Fruit fly (Drosophila melanogaster) whole organism, embryonic: ENCODE results near the gene Or82a.

Source experiments
- Atf-2 ChIP-seq: fragments of 200-800 bp; sonication (Bioruptor generic); optimal IDR thresholded peaks from 2 replicates; lab custom pipeline; 2016; ENCODE audit warnings: missing biosample characterization, missing genetic modification characterization
- Bdp1 ChIP-seq: fragments of 200-800 bp; sonication (Bioruptor generic); optimal IDR thresholded peaks from 3 replicates; lab custom pipeline; 2016; ENCODE audit warnings: missing biosample characterization, missing genetic modification characterization
- CG10321 ChIP-seq: fragments of 200-800 bp; sonication (Bioruptor generic); IDR thresholded peaks from 2 replicates; pipeline ENCODE4 v1.3.6; 2022; ENCODE audit warnings: missing biosample characterization, missing genetic modification characterization
- CG10431 ChIP-seq: fragments of 200-800 bp; sonication (Bioruptor generic); optimal IDR thresholded peaks from 3 replicates; lab custom pipeline; 2018; ENCODE audit warnings: missing biosample characterization, mild to moderate bottlenecking, missing genetic modification characterization
- CG10979 ChIP-seq: fragments of 200-800 bp; sonication (Bioruptor generic); optimal IDR thresholded peaks from 2 replicates; lab custom pipeline; 2018; ENCODE audit warnings: missing biosample characterization, mild to moderate bottlenecking, missing genetic modification characterization, moderate library complexity
- CG12071 ChIP-seq: fragments of 200-800 bp; sonication (Bioruptor generic); optimal IDR thresholded peaks from 3 replicates; lab custom pipeline; 2018; ENCODE audit warnings: missing biosample characterization, mild to moderate bottlenecking, missing genetic modification characterization
- CG12155 ChIP-seq: fragments of 200-800 bp; sonication (Bioruptor generic); optimal IDR thresholded peaks from 3 replicates; lab custom pipeline; 2016; ENCODE audit warnings: missing biosample characterization, missing genetic modification characterization
- CG12744 ChIP-seq: fragments of 200-800 bp; sonication (Bioruptor generic); optimal IDR thresholded peaks from 2 replicates; lab custom pipeline; 2016; ENCODE audit warnings: missing biosample characterization, missing genetic modification characterization
- CG15011 ChIP-seq: fragments of 200-800 bp; sonication (Bioruptor generic); optimal IDR thresholded peaks from 3 replicates; lab custom pipeline; 2018; ENCODE audit warnings: missing biosample characterization, mild to moderate bottlenecking, missing genetic modification characterization
- CG15269 ChIP-seq: fragments of 200-800 bp; sonication (Bioruptor generic); optimal IDR thresholded peaks from 2 replicates; lab custom pipeline; 2018; ENCODE audit warnings: missing biosample characterization, mild to moderate bottlenecking, missing genetic modification characterization, moderate library complexity
- CG1647 ChIP-seq: fragments of 200-800 bp; sonication (Bioruptor generic); optimal IDR thresholded peaks from 3 replicates; lab custom pipeline; 2016; ENCODE audit warnings: missing biosample characterization, missing genetic modification characterization
- CG17328 ChIP-seq: fragments of 200-800 bp; sonication (Bioruptor generic); IDR thresholded peaks from 2 replicates; pipeline ENCODE4 v1.3.6; 2022; ENCODE audit warnings: missing biosample characterization, missing genetic modification characterization
- CG17912 ChIP-seq: fragments of 200-800 bp; sonication (Bioruptor generic); optimal IDR thresholded peaks from 2 replicates; lab custom pipeline; 2018; ENCODE audit warnings: missing biosample characterization, mild to moderate bottlenecking, missing genetic modification characterization
- CG30431 ChIP-seq: fragments of 200-800 bp; sonication (Bioruptor generic); optimal IDR thresholded peaks from 2 replicates; lab custom pipeline; 2017; ENCODE audit warnings: missing biosample characterization, missing genetic modification characterization
- CG31441 ChIP-seq: fragments of 200-800 bp; sonication (Bioruptor generic); IDR thresholded peaks from 2 replicates; pipeline ENCODE4 v1.3.6; 2022; ENCODE audit warnings: missing biosample characterization, missing genetic modification characterization
- CG34376 ChIP-seq: fragments of 200-800 bp; sonication (Bioruptor generic); optimal IDR thresholded peaks from 2 replicates; lab custom pipeline; 2018; ENCODE audit warnings: missing biosample characterization, mild to moderate bottlenecking, missing genetic modification characterization
- CG34422 ChIP-seq: fragments of 200-800 bp; sonication (Bioruptor generic); IDR thresholded peaks from 3 replicates; pipeline ENCODE4 v1.3.6; 2022; ENCODE audit warnings: missing biosample characterization, missing genetic modification characterization
- CG4404 ChIP-seq: fragments of 200-800 bp; sonication (Bioruptor generic); IDR thresholded peaks from 2 replicates; pipeline ENCODE4 v1.3.6; 2022; ENCODE audit warnings: missing biosample characterization, missing genetic modification characterization
- CG5180 ChIP-seq: fragments of 200-800 bp; sonication (Bioruptor generic); optimal IDR thresholded peaks from 3 replicates; lab custom pipeline; 2017; ENCODE audit warnings: missing biosample characterization, missing genetic modification characterization, mild to moderate bottlenecking, moderate library complexity, missing genetic modification reagents
- CG5953 ChIP-seq: fragments of 200-800 bp; sonication (Bioruptor generic); IDR thresholded peaks from 2 replicates; pipeline ENCODE4 v1.3.6; 2022; ENCODE audit warnings: missing biosample characterization, missing genetic modification characterization
- CG6791 ChIP-seq: fragments of 200-800 bp; sonication (Bioruptor generic); IDR thresholded peaks from 3 replicates; pipeline ENCODE4 v1.3.6; 2022; ENCODE audit warnings: missing biosample characterization, missing genetic modification characterization; ENCODE audit not compliant: partially characterized antibody
- CG7271 ChIP-seq: fragments of 200-800 bp; sonication (Bioruptor generic); optimal IDR thresholded peaks from 2 replicates; lab custom pipeline; 2018; ENCODE audit warnings: missing biosample characterization, mild to moderate bottlenecking, missing genetic modification characterization, moderate library complexity
- CG7839 ChIP-seq: fragments of 200-800 bp; sonication (Bioruptor generic); optimal IDR thresholded peaks from 3 replicates; lab custom pipeline; 2018; ENCODE audit warnings: missing biosample characterization, mild to moderate bottlenecking, missing genetic modification characterization, moderate library complexity
- CG8359 ChIP-seq: fragments of 200-800 bp; sonication (Bioruptor generic); optimal IDR thresholded peaks from 2 replicates; lab custom pipeline; 2017; ENCODE audit warnings: missing biosample characterization, mild to moderate bottlenecking, missing genetic modification characterization, borderline replicate concordance
- CG9727 ChIP-seq: fragments of 200-800 bp; sonication (Bioruptor generic); optimal IDR thresholded peaks from 3 replicates; lab custom pipeline; 2017; ENCODE audit warnings: missing biosample characterization, mild to moderate bottlenecking, missing genetic modification characterization
- Drgx ChIP-seq: fragments of 200-800 bp; sonication (Bioruptor generic); IDR thresholded peaks from 2 replicates; pipeline ENCODE4 v1.3.6; 2022; ENCODE audit warnings: missing biosample characterization, missing genetic modification characterization
- E2f2 ChIP-seq: fragments of 200-800 bp; sonication (Bioruptor generic); IDR thresholded peaks from 2 replicates; pipeline ENCODE4 v1.3.6; 2022; ENCODE audit warnings: missing biosample characterization, missing genetic modification characterization
- Elba2 ChIP-seq: fragments of 200-800 bp; sonication (Bioruptor generic); optimal IDR thresholded peaks from 3 replicates; lab custom pipeline; 2016; ENCODE audit warnings: missing biosample characterization, missing genetic modification characterization
- H15 ChIP-seq: fragments of 200-800 bp; sonication (Bioruptor generic); IDR thresholded peaks from 3 replicates; pipeline ENCODE4 v1.3.6; 2022; ENCODE audit warnings: missing biosample characterization, missing genetic modification characterization
- HLH4C ChIP-seq: fragments of 200-800 bp; sonication (Bioruptor generic); IDR thresholded peaks from 3 replicates; pipeline ENCODE4 v1.3.6; 2022; ENCODE audit warnings: missing biosample characterization, missing genetic modification characterization; ENCODE audit not compliant: partially characterized antibody
- Hmx ChIP-seq: fragments of 200-800 bp; sonication (Bioruptor generic); optimal IDR thresholded peaks from 2 replicates; lab custom pipeline; 2016; ENCODE audit warnings: missing biosample characterization, missing genetic modification characterization
- MTF-1 ChIP-seq: fragments of 200-800 bp; sonication (Bioruptor generic); optimal IDR thresholded peaks from 2 replicates; lab custom pipeline; 2018; ENCODE audit warnings: missing biosample characterization, mild to moderate bottlenecking, missing genetic modification characterization, borderline replicate concordance
- Max ChIP-seq: fragments of 200-800 bp; sonication (Bioruptor generic); optimal IDR thresholded peaks from 2 replicates; lab custom pipeline; 2016; ENCODE audit warnings: missing biosample characterization, mild to moderate bottlenecking, missing genetic modification characterization
- Sox102F ChIP-seq: fragments of 200-800 bp; sonication (Bioruptor generic); optimal IDR thresholded peaks from 2 replicates; lab custom pipeline; 2018; ENCODE audit warnings: missing biosample characterization, mild to moderate bottlenecking, missing genetic modification characterization, moderate library complexity
- Tbp ChIP-seq: fragments of >200 bp; optimal IDR thresholded peaks from 2 replicates; lab custom pipeline; 2018; ENCODE audit warnings: missing biosample characterization, missing genetic modification characterization
- ash1 ChIP-seq: fragments of 200-800 bp; sonication (Bioruptor generic); optimal IDR thresholded peaks from 2 replicates; lab custom pipeline; 2018; ENCODE audit warnings: missing biosample characterization, mild to moderate bottlenecking, missing genetic modification characterization
- fd64A ChIP-seq: fragments of 200-800 bp; sonication (Bioruptor generic); optimal IDR thresholded peaks from 3 replicates; lab custom pipeline; 2018; ENCODE audit warnings: missing biosample characterization, mild to moderate bottlenecking, missing genetic modification characterization
- gsb ChIP-seq: fragments of 200-800 bp; sonication (Bioruptor generic); IDR thresholded peaks from 2 replicates; pipeline ENCODE4 v1.3.6; 2022; ENCODE audit warnings: missing biosample characterization, missing genetic modification characterization
- insv ChIP-seq, 2 experiments: fragments of 200-800 bp; sonication (Bioruptor generic); optimal IDR thresholded peaks; 3 replicates each; lab custom pipeline; 2016 to 2018; ENCODE audit warnings: missing biosample characterization in 2 of 2, missing genetic modification characterization in 2 of 2
- inv ChIP-seq: fragments of 200-800 bp; sonication (Bioruptor generic); IDR thresholded peaks from 2 replicates; pipeline ENCODE4 v1.3.6; 2022; ENCODE audit warnings: missing biosample characterization, missing genetic modification characterization; ENCODE audit not compliant: partially characterized antibody
- jing ChIP-seq: fragments of 200-800 bp; sonication (Bioruptor generic); optimal IDR thresholded peaks from 2 replicates; lab custom pipeline; 2018; ENCODE audit warnings: missing biosample characterization, mild to moderate bottlenecking, missing genetic modification characterization
- kay ChIP-seq: fragments of 200-800 bp; sonication (Bioruptor generic); optimal IDR thresholded peaks from 2 replicates; lab custom pipeline; 2016; ENCODE audit warnings: missing biosample characterization, missing genetic modification characterization
- kni ChIP-seq: fragments of 200-800 bp; sonication (Bioruptor generic); optimal IDR thresholded peaks from 3 replicates; lab custom pipeline; 2017; ENCODE audit warnings: mild to moderate bottlenecking, missing biosample characterization, missing genetic modification reagents, missing genetic modification characterization
- lmd ChIP-seq: fragments of 200-800 bp; sonication (Bioruptor generic); IDR thresholded peaks from 2 replicates; pipeline ENCODE4 v1.3.6; 2022; ENCODE audit warnings: missing biosample characterization, missing genetic modification characterization
- p53 ChIP-seq: fragments of 200-800 bp; sonication (Bioruptor generic); optimal IDR thresholded peaks from 2 replicates; lab custom pipeline; 2016; ENCODE audit warnings: missing biosample characterization, missing genetic modification characterization
- pnt ChIP-seq: fragments of 200-800 bp; sonication (Bioruptor generic); optimal IDR thresholded peaks from 3 replicates; lab custom pipeline; 2016; ENCODE audit warnings: missing biosample characterization, missing genetic modification characterization
- run ChIP-seq: fragments of 200-800 bp; sonication (Bioruptor generic); optimal IDR thresholded peaks from 3 replicates; lab custom pipeline; 2018; ENCODE audit warnings: missing biosample characterization, mild to moderate bottlenecking, missing genetic modification characterization
- salm ChIP-seq: fragments of 200-800 bp; sonication (Bioruptor generic); optimal IDR thresholded peaks from 2 replicates; lab custom pipeline; 2018; ENCODE audit warnings: missing biosample characterization, mild to moderate bottlenecking, missing genetic modification characterization
- sima ChIP-seq: fragments of 200-800 bp; sonication (Bioruptor generic); optimal IDR thresholded peaks from 2 replicates; lab custom pipeline; 2016; ENCODE audit warnings: missing biosample characterization, missing genetic modification characterization
- tin ChIP-seq: fragments of 200-800 bp; sonication (Bioruptor generic); optimal IDR thresholded peaks from 3 replicates; lab custom pipeline; 2016; ENCODE audit warnings: missing biosample characterization, missing genetic modification characterization
- tna ChIP-seq: fragments of 200-800 bp; sonication (Bioruptor generic); IDR thresholded peaks from 2 replicates; pipeline ENCODE4 v1.3.6; 2022; ENCODE audit warnings: missing biosample characterization, missing genetic modification characterization; ENCODE audit not compliant: partially characterized antibody

The Or82a gene

dm6 chr3R:4214038-4214437, 42.7 kb upstream of the Or82a start (continued):
- TF ChIP-seq CG10979 (tag; lab: Kevin White, UChicago) (peak; percentile 67), kay (peak; percentile 53), tin (GFP tag; lab: Kevin White, UChicago) (peak; percentile 86), Elba2 (GFP tag; lab: Kevin White, UChicago) (no peak), jing (peak; percentile 78), CG15269 (tag; lab: Kevin White, UChicago) (peak; percentile 84), tna (GFP tag; lab: Robert Waterston, UW) (no peak), gsb (GFP tag; lab: Robert Waterston, UW) (peak; percentile 74), pnt (GFP tag; lab: Kevin White, UChicago) (peak; percentile 83), CG7839 (tag; lab: Kevin White, UChicago) (peak; percentile 84), CG8359 (GFP tag; lab: Kevin White, UChicago) (peak; percentile 42), lmd (GFP tag; lab: Robert Waterston, UW) (peak; percentile 90), H15 (GFP tag; lab: Robert Waterston, UW) (peak; percentile 89), CG10431 (GFP tag; lab: Kevin White, UChicago) (no peak), CG12744 (GFP tag; lab: Kevin White, UChicago) (no peak), CG17328 (peak; percentile 86), MTF-1 (GFP tag; lab: Kevin White, UChicago) (peak; percentile 64), CG34376 (GFP tag; lab: Kevin White, UChicago) (no peak), CG10321 (GFP tag; lab: Robert Waterston, UW) (peak; percentile 66), Max (peak; percentile 40), salm (peak; percentile 60), CG30431 (GFP tag; lab: Kevin White, UChicago) (peak; percentile 73), Drgx (peak; percentile 94), Bdp1 (GFP tag; lab: Kevin White, UChicago) (peak; percentile 51), CG6791 (GFP tag; lab: Robert Waterston, UW) (no peak), E2f2 (GFP tag; lab: Robert Waterston, UW) (peak; percentile 52), sima (GFP tag; lab: Kevin White, UChicago) (no peak), fd64A (peak; percentile 35), insv (GFP tag; optimal IDR thresholded peaks at IDR 0.05; lab: Kevin White, UChicago) (no peak), CG9727 (peak; percentile 47), CG12155 (GFP tag; lab: Kevin White, UChicago) (peak; percentile 48), Hmx (no peak), CG1647 (GFP tag; lab: Kevin White, UChicago) (peak; percentile 71), HLH4C (GFP tag; lab: Robert Waterston, UW) (no peak), CG12071 (GFP tag; lab: Kevin White, UChicago) (peak; percentile 76), CG17912 (GFP tag; lab: Kevin White, UChicago) (no peak), p53 (peak; percentile 34), CG4404 (peak; percentile 76), CG15011 (GFP tag; lab: Kevin White, UChicago) (no peak), Atf-2 (GFP tag; lab: Kevin White, UChicago) (peak; percentile 59), CG5953 (GFP tag; lab: Robert Waterston, UW) (peak; percentile 88), inv (no peak), Sox102F (GFP tag; lab: Kevin White, UChicago) (peak; percentile 87), kni (peak; percentile 48), CG34422 (GFP tag; lab: Robert Waterston, UW) (peak; percentile 90), run (tag; lab: Kevin White, UChicago) (peak; percentile 50), CG7271 (tag; lab: Kevin White, UChicago) (no peak), CG5180 (GFP tag; lab: Kevin White, UChicago) (peak; percentile 68), CG31441 (GFP tag; lab: Robert Waterston, UW) (peak; percentile 75), Tbp (GFP tag; lab: Kevin White, UChicago) (no peak), ash1 (GFP tag; lab: Kevin White, UChicago) (no peak)
